Worm (Caenorhabditis elegans): Measurements from ENCODE around the gene ZK185.5.

DNA sequence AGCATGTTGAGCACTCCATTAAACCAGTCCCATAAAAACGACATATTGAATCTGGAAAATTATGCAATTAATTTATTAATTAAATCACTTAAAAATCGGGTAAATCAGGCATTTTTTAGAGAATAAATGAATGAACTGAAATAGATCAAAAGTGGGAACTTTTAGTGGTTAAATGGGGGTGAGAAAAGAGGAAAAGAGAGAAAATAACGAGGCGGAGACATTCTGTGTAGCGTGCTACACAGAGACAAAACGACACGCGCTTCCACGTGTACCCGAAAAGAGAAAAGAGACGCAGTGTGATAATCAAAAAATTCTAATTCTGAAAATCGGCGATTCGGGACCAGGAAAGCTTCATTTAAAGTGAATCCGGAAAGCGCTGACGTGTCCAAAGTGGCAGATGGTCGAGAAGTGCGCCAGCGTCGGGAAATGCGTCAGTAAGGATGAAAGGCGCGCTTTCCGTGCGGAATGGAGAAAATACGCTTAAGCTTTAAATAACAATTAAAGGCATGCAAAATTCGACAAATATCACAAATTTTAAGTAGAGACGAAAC, 32.4 kb downstream of the ZK185.5 start, which contains the start of gene sar-1:
- peak; percentile 71 for TF ChIP-seq him-1 (tag; optimal IDR thresholded peaks at IDR 0.05)
- peak; percentile 68 for TF ChIP-seq W03F9.2 (tag; optimal IDR thresholded peaks at IDR 0.05)
- TF ChIP-seq dao-5 (tag; optimal IDR thresholded peaks at IDR 0.05) = no peak
